Worm (Caenorhabditis elegans): ENCODE measurements around the gene Y57G11B.3.

DNA sequence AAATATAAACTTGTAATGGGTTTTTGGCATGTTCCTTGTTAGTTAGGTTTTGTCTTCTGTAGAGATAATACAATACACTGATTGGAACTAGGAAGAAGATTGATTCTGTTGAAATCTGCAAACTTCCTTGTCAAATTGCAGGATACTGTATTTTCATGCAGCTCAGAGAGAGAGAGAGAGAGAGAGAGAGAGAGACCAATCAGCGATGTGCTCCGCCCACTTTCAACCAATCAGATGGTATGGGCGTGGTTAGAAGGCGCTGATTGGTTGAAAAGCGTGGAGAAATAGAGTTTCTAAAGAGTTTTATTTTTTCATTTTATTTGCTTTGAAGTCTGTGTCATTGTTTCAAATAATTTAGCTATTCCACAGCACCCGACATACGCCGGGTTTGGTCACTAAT is 26.9 kb downstream of the Y57G11B.3 start:
- TF ChIP-seq elt-1 (tag; optimal IDR thresholded peaks at IDR 0.05; ENCODE audit: borderline replicate concordance, insufficient read depth) (no peak), ztf-11 (tag; optimal IDR thresholded peaks at IDR 0.05) (no peak), lsy-2 (tag; optimal IDR thresholded peaks at IDR 0.05) (no peak), nhr-12 (tag; optimal IDR thresholded peaks at IDR 0.05) (no peak), unc-120 (tag; optimal IDR thresholded peaks at IDR 0.05; ENCODE audit: poor library complexity, severe bottlenecking) (no peak), pha-4 (tag; optimal IDR thresholded peaks at IDR 0.05) (no peak), mep-1 (tag; optimal IDR thresholded peaks at IDR 0.05) (no peak), nhr-237 (tag; optimal IDR thresholded peaks at IDR 0.05) (no peak), sem-2 (GFP tag; optimal IDR thresholded peaks at IDR 0.05) (no peak), blmp-1 (tag; optimal IDR thresholded peaks at IDR 0.05) (no peak), nhr-28 (tag; optimal IDR thresholded peaks at IDR 0.05) (no peak), nhr-2 (tag; optimal IDR thresholded peaks at IDR 0.05) (no peak)
